Fruit fly (Drosophila melanogaster): ENCODE measurements around the gene CG31848.

Gene CG31848

DNA sequence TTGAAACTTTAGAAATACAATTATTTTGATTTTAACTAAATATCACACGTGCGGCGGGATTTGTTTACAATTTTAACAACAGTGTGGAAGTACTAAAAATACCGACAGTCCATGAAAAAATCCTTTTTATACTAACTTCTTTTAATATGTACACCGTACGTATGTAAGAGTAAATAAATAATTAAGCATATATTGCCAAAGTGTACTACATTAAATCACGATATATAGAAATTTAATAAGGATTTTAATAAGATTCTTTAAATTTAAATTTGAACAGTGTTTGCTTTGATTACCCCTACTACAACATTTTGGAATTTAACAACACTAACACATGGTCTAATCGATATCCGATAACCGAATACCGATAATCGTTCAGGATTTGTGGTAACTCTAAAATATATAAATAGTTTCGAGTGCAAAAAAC is 43.4 kb downstream of the CG31848 start, which contains the start of the genes Ski6 and CG16812 (continued):
- TF ChIP-seq CG7556 (GFP tag; optimal IDR thresholded peaks at IDR 0.05), result peak; percentile 65
- peak; percentile 68 for TF ChIP-seq E2f1 (GFP tag; IDR thresholded peaks at IDR 0.05)
- TF ChIP-seq CG31224 (GFP tag; IDR thresholded peaks at IDR 0.05), result 0 out of 2 replicates have a peak, but pooled peaks have one; percentile 10
- peak; percentile 12 for TF ChIP-seq CG7786 (GFP tag; optimal IDR thresholded peaks at IDR 0.05)
- TF ChIP-seq unc-4 (GFP tag; IDR thresholded peaks at IDR 0.05; ENCODE audit: partially characterized antibody), result peak; percentile 61
- TF ChIP-seq CG9817 (tag; optimal IDR thresholded peaks at IDR 0.05), result peak; percentile 78
- no peak for TF ChIP-seq CG4328 (GFP tag; optimal IDR thresholded peaks at IDR 0.05)
- TF ChIP-seq CG10462 (GFP tag; optimal IDR thresholded peaks at IDR 0.05), result peak; percentile 40
- TF ChIP-seq CG11093 (GFP tag; IDR thresholded peaks at IDR 0.05), result no peak
- peak; percentile 49 for TF ChIP-seq bcd (GFP tag; optimal IDR thresholded peaks at IDR 0.05)
- peak; percentile 20 for TF ChIP-seq salm (tag; optimal IDR thresholded peaks at IDR 0.05)
- TF ChIP-seq Antp (GFP tag; optimal IDR thresholded peaks at IDR 0.05), result no peak
- no peak for TF ChIP-seq Tbp (GFP tag; optimal IDR thresholded peaks at IDR 0.05)
- TF ChIP-seq HLH4C (GFP tag; IDR thresholded peaks at IDR 0.05; ENCODE audit: partially characterized antibody), result peak; percentile 42; the same call in 1 of the 3 replicates
- peak; percentile 66 for TF ChIP-seq Atf6 (GFP tag; IDR thresholded peaks at IDR 0.05)
- peak; percentile 83 for TF ChIP-seq CG31441 (GFP tag; IDR thresholded peaks at IDR 0.05)
- TF ChIP-seq hb (GFP tag; IDR thresholded peaks at IDR 0.05; ENCODE audit: partially characterized antibody), result no peak
- TF ChIP-seq CG6654 (GFP tag; optimal IDR thresholded peaks at IDR 0.05), result no peak
- peak; percentile 58; the same call in 2 of the 3 replicates for TF ChIP-seq tgo (GFP tag; IDR thresholded peaks at IDR 0.05)
- TF ChIP-seq Bgb (GFP tag; IDR thresholded peaks at IDR 0.05; ENCODE audit: partially characterized antibody), result no peak
- TF ChIP-seq fd64A (GFP tag; optimal IDR thresholded peaks at IDR 0.05), result no peak
- TF ChIP-seq emc (GFP tag; optimal IDR thresholded peaks at IDR 0.05), result no peak
- TF ChIP-seq sqz (GFP tag; optimal IDR thresholded peaks at IDR 0.05), result no peak
- peak; percentile 71 for TF ChIP-seq az2 (GFP tag; optimal IDR thresholded peaks at IDR 0.05)
- TF ChIP-seq Adf1 (GFP tag; IDR thresholded peaks at IDR 0.05), result no peak
- no peak for TF ChIP-seq Blimp-1 (GFP tag; optimal IDR thresholded peaks at IDR 0.05)
- no peak for TF ChIP-seq Vsx1 (GFP tag; optimal IDR thresholded peaks at IDR 0.05)
- no peak for TF ChIP-seq otp (GFP tag; IDR thresholded peaks at IDR 0.05)
- TF ChIP-seq CG15514 (GFP tag; optimal IDR thresholded peaks at IDR 0.05), result peak; percentile 51
- no peak for TF ChIP-seq CG3726 (GFP tag; IDR thresholded peaks at IDR 0.05)
- peak; percentile 36; the same call in 1 of the 2 replicates for TF ChIP-seq hbn (GFP tag; IDR thresholded peaks at IDR 0.05; ENCODE audit: partially characterized antibody)
- TF ChIP-seq ato (GFP tag; IDR thresholded peaks at IDR 0.05; ENCODE audit: partially characterized antibody), result no peak
- TF ChIP-seq Spps (tag; optimal IDR thresholded peaks at IDR 0.05), result peak; percentile 59
- TF ChIP-seq CG5953 (GFP tag; IDR thresholded peaks at IDR 0.05), result no peak
- peak; percentile 39 for TF ChIP-seq slou (GFP tag; optimal IDR thresholded peaks at IDR 0.05)
- TF ChIP-seq CG10147 (GFP tag; optimal IDR thresholded peaks at IDR 0.05), result no peak
- TF ChIP-seq CG10267 (tag; optimal IDR thresholded peaks at IDR 0.05), result peak; percentile 97
- TF ChIP-seq phol (tag; optimal IDR thresholded peaks at IDR 0.05), result peak; percentile 82
- TF ChIP-seq CG9609 (GFP tag; optimal IDR thresholded peaks at IDR 0.05), result no peak
- TF ChIP-seq CG8281 (tag; optimal IDR thresholded peaks at IDR 0.05), result no peak
- no peak for TF ChIP-seq h (optimal IDR thresholded peaks at IDR 0.05)
- no peak for TF ChIP-seq PHDP (tag; optimal IDR thresholded peaks at IDR 0.05)
- TF ChIP-seq crol (GFP tag; IDR thresholded peaks at IDR 0.05), result no peak
- no peak for TF ChIP-seq abd-A (tag; optimal IDR thresholded peaks at IDR 0.05)
- TF ChIP-seq her (GFP tag; optimal IDR thresholded peaks at IDR 0.05), result no peak
- TF ChIP-seq lilli (GFP tag; optimal IDR thresholded peaks at IDR 0.05), result peak; percentile 77
- TF ChIP-seq CG42726 (GFP tag; IDR thresholded peaks at IDR 0.05; ENCODE audit: partially characterized antibody), result no peak
- no peak for TF ChIP-seq Usf (GFP tag; optimal IDR thresholded peaks at IDR 0.05)
- TF ChIP-seq CG1647 (GFP tag; optimal IDR thresholded peaks at IDR 0.05), result no peak
- TF ChIP-seq chinmo (GFP tag; IDR thresholded peaks at IDR 0.05; ENCODE audit: partially characterized antibody), result no peak
- peak; percentile 45 for TF ChIP-seq Ets97D (GFP tag; optimal IDR thresholded peaks at IDR 0.05)
